Worm (Caenorhabditis elegans) whole organism, L3 larva: ENCODE results near the gene par-3.

Experiments used
- elt-3 ChIP-seq, 3 experiments: fragments of 150-350 bp in 1 of 3; sonication (generic microtip) in 2 of 3; optimal IDR thresholded peaks; 2 replicates in 2 of 3; 4 replicates in 1 of 3; lab custom pipeline; 2014 to 2017; ENCODE audit warnings: missing biosample characterization in 3 of 3, missing genetic modification characterization in 3 of 3
- nhr-11 ChIP-seq: fragments of 150-350 bp; optimal IDR thresholded peaks from 2 replicates; lab custom pipeline; 2014; ENCODE audit warnings: missing biosample characterization, missing genetic modification characterization
- pha-4 ChIP-seq: fragments of 150-350 bp; optimal IDR thresholded peaks from 2 replicates; lab custom pipeline; 2014; ENCODE audit warnings: missing biosample characterization, missing genetic modification reagents, missing genetic modification characterization
- ztf-4 ChIP-seq: fragments of 150-350 bp; optimal IDR thresholded peaks from 2 replicates; lab custom pipeline; 2014; ENCODE audit warnings: missing biosample characterization, missing genetic modification characterization

DNA sequence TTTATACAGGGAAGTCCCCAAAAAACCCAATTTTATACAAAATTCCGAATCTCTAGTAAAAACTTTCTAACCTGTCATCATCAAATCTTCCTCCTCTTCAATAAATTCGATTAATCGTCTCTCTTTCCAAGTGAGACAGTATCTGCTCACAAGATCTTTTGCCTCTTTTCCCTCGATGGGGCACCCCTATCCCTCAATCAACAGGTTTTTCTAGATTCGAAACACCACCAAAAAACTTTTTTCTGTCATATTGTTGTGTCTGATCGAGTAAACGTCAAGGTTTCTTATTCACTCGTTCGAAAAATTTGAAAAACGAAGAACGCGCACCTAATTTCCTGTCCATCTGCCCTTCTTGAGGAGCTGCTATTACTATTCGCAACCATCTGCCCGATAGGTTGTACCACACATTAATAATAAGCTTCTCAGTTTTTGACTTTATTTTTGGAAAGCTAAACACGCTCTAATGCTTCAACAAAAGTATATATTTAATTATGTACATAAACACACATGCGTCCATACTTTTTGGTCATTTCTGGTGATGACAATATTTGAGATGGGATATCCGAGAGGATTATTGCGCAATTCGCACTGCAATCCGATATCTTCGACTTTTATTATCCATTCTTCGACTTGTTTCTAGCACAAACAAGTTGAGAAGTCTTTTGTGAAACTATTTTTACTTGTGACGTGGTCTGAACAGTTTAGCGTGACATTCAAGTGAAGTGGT, 55.2 kb downstream of the par-3 start:
- TF ChIP-seq nhr-11 = no peak
- no peak for TF ChIP-seq pha-4 (tag; lab: Kevin White, UChicago)
- no peak for TF ChIP-seq elt-3 (tag; optimal IDR thresholded peaks at IDR 0.05; lab: Kevin White, UChicago)
- no peak for TF ChIP-seq ztf-4 (tag; lab: Kevin White, UChicago)
